Fruit fly (Drosophila melanogaster): ENCODE measurements around the gene CG33346.

DNA sequence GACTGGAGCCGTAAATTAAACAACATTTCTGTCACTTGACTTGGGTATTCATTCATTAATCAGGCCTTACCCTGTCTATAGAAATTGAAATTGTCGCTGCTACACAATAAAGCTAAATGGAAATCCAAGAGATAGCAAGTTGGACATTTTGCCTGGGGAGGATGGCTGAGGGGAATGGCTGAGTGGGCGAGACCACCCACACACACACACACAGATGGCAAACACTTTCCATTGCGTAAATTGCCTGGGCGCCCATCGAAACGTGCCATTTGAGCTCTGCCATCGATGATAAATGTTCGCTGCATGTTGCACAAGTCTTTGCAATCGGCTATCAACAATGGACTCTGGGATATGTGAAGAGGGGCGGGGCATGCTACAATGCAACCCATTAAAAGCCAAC lies 41.8 kb upstream of the CG33346 start:
- no peak for TF ChIP-seq CG7045 (GFP tag; optimal IDR thresholded peaks at IDR 0.05)
- TF ChIP-seq CG1620 (GFP tag; optimal IDR thresholded peaks at IDR 0.05), result no peak
- TF ChIP-seq CG12768 (GFP tag; optimal IDR thresholded peaks at IDR 0.05), result no peak
- TF ChIP-seq kay (GFP tag; ENCODE audit: borderline replicate concordance), result no peak
- no peak for TF ChIP-seq Clk (GFP tag; optimal IDR thresholded peaks at IDR 0.05)
- TF ChIP-seq tj (GFP tag; optimal IDR thresholded peaks at IDR 0.05), result no peak
- TF ChIP-seq Mnt (GFP tag; optimal IDR thresholded peaks at IDR 0.05), result no peak
- TF ChIP-seq Crg-1 (GFP tag; optimal IDR thresholded peaks at IDR 0.05), result no peak
